Worm (Caenorhabditis elegans) whole organism, late embryonic: Measurements from ENCODE around the gene str-93.

ENCODE experiments used
- fkh-6 ChIP-seq: sonication (generic microtip); optimal IDR thresholded peaks from 2 replicates; lab custom pipeline; 2016; ENCODE audit warnings: missing genetic modification characterization, missing compliant biosample characterization
- gmeb-2 ChIP-seq: sonication (generic microtip); optimal IDR thresholded peaks from 2 replicates; lab custom pipeline; 2016; ENCODE audit warnings: missing genetic modification characterization, inconsistent platforms, missing compliant biosample characterization
- nhr-11 ChIP-seq: fragments of 150-350 bp; optimal IDR thresholded peaks from 2 replicates; lab custom pipeline; 2014; ENCODE audit warnings: missing biosample characterization, missing genetic modification characterization
- tbx-2 ChIP-seq: sonication (generic microtip); optimal IDR thresholded peaks from 2 replicates; lab custom pipeline; 2016; ENCODE audit warnings: missing genetic modification characterization, missing compliant biosample characterization

DNA sequence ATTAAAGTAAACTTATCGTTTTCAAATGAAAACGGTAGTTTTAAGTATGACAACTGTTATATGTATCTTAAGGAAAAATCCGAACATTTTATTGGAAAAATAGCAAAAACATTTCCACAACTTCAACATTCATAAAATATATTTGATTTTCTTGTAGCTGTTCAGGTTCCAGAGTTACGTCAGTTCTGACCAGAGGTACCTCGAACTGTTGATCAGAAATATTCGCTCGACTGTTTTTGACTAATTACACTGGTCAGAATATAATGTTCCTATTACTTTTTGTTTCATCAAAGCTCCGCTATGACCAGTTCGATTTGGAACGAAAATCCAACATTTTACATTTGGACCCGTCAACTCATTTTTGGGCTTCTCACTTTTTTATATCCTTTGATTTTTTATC is 33.8 kb upstream of the str-93 start, which contains the start of gene srh-31:
- TF ChIP-seq nhr-11 (tag; lab: Kevin White, UChicago) (no peak), tbx-2 (tag; lab: Kevin White, UChicago) (no peak), fkh-6 (no peak), gmeb-2 (no peak)
